Fruit fly (Drosophila melanogaster) whole organism, embryonic: ENCODE data around the gene CG2841.

Experiments used
- Awh ChIP-seq: fragments of 200-800 bp; sonication (Bioruptor generic); IDR thresholded peaks from 2 replicates; pipeline ENCODE4, ENCODE4 v1.3.6; 2022; ENCODE audit warnings: missing biosample characterization, missing genetic modification characterization
- CG10366 ChIP-seq: fragments of 200-800 bp; sonication (Bioruptor generic); IDR thresholded peaks from 2 replicates; pipeline ENCODE4 v1.3.6; 2022; ENCODE audit warnings: missing biosample characterization, missing genetic modification characterization
- CG11247 ChIP-seq: fragments of 200-800 bp; sonication (Bioruptor generic); IDR thresholded peaks from 2 replicates; pipeline ENCODE4 v1.3.6; 2022; ENCODE audit warnings: missing biosample characterization, missing genetic modification characterization
- CG11560 ChIP-seq: fragments of 200-800 bp; sonication (Bioruptor generic); IDR thresholded peaks from 3 replicates; pipeline ENCODE4 v1.3.6; 2022; ENCODE audit warnings: missing biosample characterization, missing genetic modification characterization
- CG11696 ChIP-seq: fragments of 200-800 bp; sonication (Bioruptor generic); IDR thresholded peaks from 2 replicates; pipeline ENCODE4 v1.3.6; 2022; ENCODE audit warnings: missing biosample characterization, missing genetic modification characterization
- CG12155 ChIP-seq: fragments of 200-800 bp; sonication (Bioruptor generic); optimal IDR thresholded peaks from 3 replicates; lab custom pipeline; 2016; ENCODE audit warnings: missing biosample characterization, missing genetic modification characterization
- CG1233 ChIP-seq: fragments of 200-800 bp; sonication (Bioruptor generic); optimal IDR thresholded peaks from 4 replicates; lab custom pipeline; 2018; ENCODE audit warnings: missing biosample characterization, mild to moderate bottlenecking, missing genetic modification characterization
- CG13624 ChIP-seq: fragments of 200-800 bp; sonication (Bioruptor generic); optimal IDR thresholded peaks from 2 replicates; lab custom pipeline; 2016; ENCODE audit warnings: missing biosample characterization, missing genetic modification characterization
- CG14667 ChIP-seq: fragments of 200-800 bp; sonication (Bioruptor generic); IDR thresholded peaks from 2 replicates; pipeline ENCODE4 v1.3.6; 2022; ENCODE audit warnings: missing biosample characterization, missing genetic modification characterization
- CG2129 ChIP-seq: fragments of 200-800 bp; sonication (Bioruptor generic); IDR thresholded peaks from 2 replicates; pipeline ENCODE4 v1.3.6; 2022; ENCODE audit warnings: missing biosample characterization, missing genetic modification characterization; ENCODE audit not compliant: partially characterized antibody
- CG3065 ChIP-seq: fragments of 200-800 bp; sonication (Bioruptor generic); optimal IDR thresholded peaks from 2 replicates; lab custom pipeline; 2016; ENCODE audit warnings: missing biosample characterization, missing genetic modification characterization
- CG31224 ChIP-seq: fragments of 200-800 bp; sonication (Bioruptor generic); IDR thresholded peaks from 2 replicates; pipeline ENCODE4 v1.3.6; 2022; ENCODE audit warnings: missing biosample characterization, missing genetic modification characterization
- CG31388 ChIP-seq: fragments of 200-800 bp; sonication (Bioruptor generic); optimal IDR thresholded peaks from 2 replicates; lab custom pipeline; 2016; ENCODE audit warnings: missing biosample characterization, missing genetic modification characterization
- CG32767 ChIP-seq: fragments of 200-800 bp; sonication (Bioruptor generic); IDR thresholded peaks from 2 replicates; pipeline ENCODE4 v1.3.6; 2022; ENCODE audit warnings: missing biosample characterization, missing genetic modification characterization
- CG33213 ChIP-seq: fragments of 200-800 bp; sonication (Bioruptor generic); optimal IDR thresholded peaks from 3 replicates; lab custom pipeline; 2016; ENCODE audit warnings: missing biosample characterization, missing genetic modification characterization
- CG34376 ChIP-seq: fragments of 200-800 bp; sonication (Bioruptor generic); optimal IDR thresholded peaks from 2 replicates; lab custom pipeline; 2018; ENCODE audit warnings: missing biosample characterization, mild to moderate bottlenecking, missing genetic modification characterization
- CG4282 ChIP-seq: fragments of 200-800 bp; sonication (Bioruptor generic); optimal IDR thresholded peaks from 2 replicates; lab custom pipeline; 2016; ENCODE audit warnings: missing biosample characterization, missing genetic modification characterization
- CG6813 ChIP-seq: fragments of 200-800 bp; sonication (Bioruptor generic); optimal IDR thresholded peaks from 2 replicates; lab custom pipeline; 2017; ENCODE audit warnings: missing biosample characterization, missing genetic modification characterization, mild to moderate bottlenecking, moderate library complexity, missing genetic modification reagents
- CG7556 ChIP-seq: fragments of 200-800 bp; sonication (Bioruptor generic); optimal IDR thresholded peaks from 2 replicates; lab custom pipeline; 2017; ENCODE audit warnings: missing biosample characterization, mild to moderate bottlenecking, missing genetic modification characterization
- CG9817 ChIP-seq: fragments of 200-800 bp; sonication (Bioruptor generic); optimal IDR thresholded peaks from 2 replicates; lab custom pipeline; 2018; ENCODE audit warnings: missing biosample characterization, mild to moderate bottlenecking, missing genetic modification characterization, moderate library complexity
- Chrac-16 ChIP-seq: fragments of 200-800 bp; sonication (Bioruptor generic); optimal IDR thresholded peaks from 3 replicates; lab custom pipeline; 2016; ENCODE audit warnings: missing biosample characterization, missing genetic modification characterization
- Eip74EF ChIP-seq, 2 experiments: fragments of 200-800 bp in 1 of 2; fragments of >200 bp in 1 of 2; sonication (Bioruptor generic) in 1 of 2; optimal IDR thresholded peaks; 2 replicates each; lab custom pipeline; 2017 to 2019; ENCODE audit warnings: missing biosample characterization in 2 of 2, missing genetic modification characterization in 2 of 2, mild to moderate bottlenecking in 1 of 2, moderate library complexity in 1 of 2
- HLH4C ChIP-seq: fragments of 200-800 bp; sonication (Bioruptor generic); IDR thresholded peaks from 3 replicates; pipeline ENCODE4 v1.3.6; 2022; ENCODE audit warnings: missing biosample characterization, missing genetic modification characterization; ENCODE audit not compliant: partially characterized antibody
- Hmr ChIP-seq: fragments of 200-800 bp; sonication (Bioruptor generic); optimal IDR thresholded peaks from 3 replicates; lab custom pipeline; 2017; ENCODE audit warnings: mild to moderate bottlenecking, missing biosample characterization, missing genetic modification reagents, missing genetic modification characterization
- MESR4 ChIP-seq: fragments of 200-800 bp; sonication (Bioruptor generic); optimal IDR thresholded peaks from 2 replicates; lab custom pipeline; 2018; ENCODE audit warnings: missing biosample characterization, mild to moderate bottlenecking, missing genetic modification characterization, moderate library complexity
- Meics ChIP-seq: fragments of 200-800 bp; sonication (Bioruptor generic); optimal IDR thresholded peaks from 2 replicates; lab custom pipeline; 2017; ENCODE audit warnings: missing biosample characterization, mild to moderate bottlenecking, missing genetic modification characterization
- Mrtf ChIP-seq: fragments of 200-800 bp; sonication (Bioruptor generic); IDR thresholded peaks from 3 replicates; pipeline ENCODE4 v1.3.6; 2022; ENCODE audit warnings: missing biosample characterization, missing genetic modification characterization
- Oli ChIP-seq: fragments of 200-800 bp; sonication (Bioruptor generic); optimal IDR thresholded peaks from 2 replicates; lab custom pipeline; 2018; ENCODE audit warnings: missing biosample characterization, mild to moderate bottlenecking, missing genetic modification characterization, moderate library complexity
- Taf1 ChIP-seq: fragments of 200-800 bp; sonication (Bioruptor generic); IDR thresholded peaks from 2 replicates; pipeline ENCODE4 v1.3.6; 2022; ENCODE audit warnings: missing biosample characterization, missing genetic modification characterization
- ap ChIP-seq: fragments of 200-800 bp; sonication (Bioruptor generic); IDR thresholded peaks from 2 replicates; pipeline ENCODE4 v1.3.6; 2022; ENCODE audit warnings: missing biosample characterization, missing genetic modification characterization
- ara ChIP-seq: fragments of 200-800 bp; sonication (Bioruptor generic); IDR thresholded peaks from 2 replicates; pipeline ENCODE4 v1.3.6; 2022; ENCODE audit warnings: missing biosample characterization, missing genetic modification characterization
- crol ChIP-seq: fragments of 200-800 bp; sonication (Bioruptor generic); IDR thresholded peaks from 2 replicates; pipeline ENCODE4 v1.3.6; 2022; ENCODE audit warnings: missing biosample characterization, missing genetic modification characterization
- gem ChIP-seq: fragments of 200-800 bp; sonication (Bioruptor generic); optimal IDR thresholded peaks from 2 replicates; lab custom pipeline; 2019; ENCODE audit warnings: missing biosample characterization, mild to moderate bottlenecking, missing genetic modification characterization, moderate library complexity
- hkb ChIP-seq, 2 experiments: fragments of 200-800 bp in 1 of 2; fragments of >200 bp in 1 of 2; sonication (Bioruptor generic) in 1 of 2; IDR thresholded peaks in 1 of 2; optimal IDR thresholded peaks in 1 of 2; 2 replicates each; pipeline versions ENCODE4 v1.3.6 to Lab custom; 2017 to 2022; ENCODE audit warnings: missing biosample characterization in 1 of 2, missing genetic modification characterization in 1 of 2
- inv ChIP-seq: fragments of 200-800 bp; sonication (Bioruptor generic); IDR thresholded peaks from 2 replicates; pipeline ENCODE4 v1.3.6; 2022; ENCODE audit warnings: missing biosample characterization, missing genetic modification characterization; ENCODE audit not compliant: partially characterized antibody
- jigr1 ChIP-seq: fragments of 200-800 bp; sonication (Bioruptor generic); IDR thresholded peaks from 3 replicates; pipeline ENCODE4 v1.3.6; 2022; ENCODE audit warnings: missing biosample characterization, missing genetic modification characterization
- jing ChIP-seq: fragments of 200-800 bp; sonication (Bioruptor generic); optimal IDR thresholded peaks from 2 replicates; lab custom pipeline; 2018; ENCODE audit warnings: missing biosample characterization, mild to moderate bottlenecking, missing genetic modification characterization
- lbe ChIP-seq: fragments of 200-800 bp; sonication (Bioruptor generic); optimal IDR thresholded peaks from 2 replicates; lab custom pipeline; 2016; ENCODE audit warnings: missing biosample characterization, mild to moderate bottlenecking, missing genetic modification characterization
- lilli ChIP-seq: fragments of 200-800 bp; sonication (Bioruptor generic); optimal IDR thresholded peaks from 3 replicates; lab custom pipeline; 2016; ENCODE audit warnings: missing biosample characterization, missing genetic modification characterization
- nau ChIP-seq: fragments of 200-800 bp; sonication (Bioruptor generic); optimal IDR thresholded peaks from 3 replicates; lab custom pipeline; 2017; ENCODE audit warnings: missing biosample characterization, mild to moderate bottlenecking, missing genetic modification characterization, missing genetic modification reagents
- nerfin-1 ChIP-seq: fragments of 200-800 bp; sonication (Bioruptor generic); optimal IDR thresholded peaks from 3 replicates; lab custom pipeline; 2019; ENCODE audit warnings: missing biosample characterization, mild to moderate bottlenecking, missing genetic modification characterization, moderate library complexity
- otp ChIP-seq: fragments of 200-800 bp; sonication (Bioruptor generic); IDR thresholded peaks from 3 replicates; pipeline ENCODE4, ENCODE4 v1.3.6; 2022; ENCODE audit warnings: missing biosample characterization, missing genetic modification characterization
- pan ChIP-seq, 4 experiments: fragments of >200 bp in 3 of 4; fragments of 200-800 bp in 1 of 4; sonication (Bioruptor generic) in 1 of 4; optimal IDR thresholded peaks in 3 of 4; IDR thresholded peaks in 1 of 4; 2 replicates each; pipeline versions ENCODE4 v1.3.6 to Lab custom; 2017 to 2022; ENCODE audit warnings: missing biosample characterization in 2 of 4, missing genetic modification characterization in 2 of 4, mixed read lengths in 1 of 4
- pfk ChIP-seq: fragments of 200-800 bp; sonication (Bioruptor generic); optimal IDR thresholded peaks from 2 replicates; lab custom pipeline; 2018; ENCODE audit warnings: missing biosample characterization, mild to moderate bottlenecking, missing genetic modification characterization, moderate library complexity
- schlank ChIP-seq: fragments of 200-800 bp; sonication (Bioruptor generic); optimal IDR thresholded peaks from 2 replicates; lab custom pipeline; 2018; ENCODE audit warnings: missing biosample characterization, mild to moderate bottlenecking, missing genetic modification characterization
- slbo ChIP-seq: fragments of 200-800 bp; sonication (Bioruptor generic); IDR thresholded peaks from 2 replicates; pipeline ENCODE4 v1.3.6; 2022; ENCODE audit warnings: missing biosample characterization, missing genetic modification characterization
- sob ChIP-seq: fragments of 200-800 bp; sonication (Bioruptor generic); IDR thresholded peaks from 2 replicates; pipeline ENCODE4 v1.3.6; 2022; ENCODE audit warnings: missing biosample characterization, missing genetic modification characterization
- ttk ChIP-seq: fragments of 200-800 bp; sonication (Bioruptor generic); IDR thresholded peaks from 2 replicates; pipeline ENCODE4 v2.1.2; 2022; ENCODE audit warnings: missing biosample characterization, missing genetic modification characterization
- twi ChIP-seq: fragments of 200-800 bp; optimal IDR thresholded peaks from 2 replicates; lab custom pipeline; 2019; ENCODE audit warnings: missing biosample characterization, mild to moderate bottlenecking, missing genetic modification characterization, moderate library complexity

The CG2841 gene

DNA sequence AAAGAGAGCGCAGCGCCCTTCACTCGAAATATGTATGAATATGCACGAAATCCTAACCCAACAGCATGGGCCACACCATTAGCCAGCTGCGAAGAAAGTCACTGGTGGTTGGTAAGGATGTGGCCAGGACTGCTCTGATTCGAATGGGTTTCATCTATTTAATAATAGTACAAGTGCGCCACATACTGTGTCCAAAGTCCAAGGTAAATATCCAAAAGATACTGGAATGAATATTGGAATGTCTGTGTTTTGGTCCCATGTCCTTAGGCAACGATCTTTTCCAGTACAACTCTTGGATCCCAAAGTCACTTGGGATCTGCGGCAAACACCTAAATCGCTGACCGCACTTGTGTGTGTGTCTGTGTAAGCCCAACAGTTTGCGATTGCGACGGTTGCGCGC lies 59.8 kb downstream of the CG2841 start (continued):
- TF ChIP-seq nerfin-1 (tag; lab: Kevin White, UChicago) (peak; percentile 20), twi (no peak), ap (GFP tag; lab: Robert Waterston, UW) (peak; percentile 28; the same call in 1 of the 2 replicates), ttk (peak; percentile 54; the same call in 1 of the 2 replicates), Mrtf (GFP tag; lab: Robert Waterston, UW) (0 out of 3 replicates have a peak, but pooled peaks have one; percentile 11), jing (peak; percentile 39), Taf1 (GFP tag; lab: Robert Waterston, UW) (0 out of 2 replicates have a peak, but pooled peaks have one; percentile 34), pfk (no peak), nau (GFP tag; lab: Kevin White, UChicago) (peak; percentile 73), CG11247 (0 out of 2 replicates have a peak, but pooled peaks have one; percentile 31), CG4282 (GFP tag; lab: Kevin White, UChicago) (no peak), schlank (tag; lab: Kevin White, UChicago) (no peak), MESR4 (no peak), CG12155 (GFP tag; lab: Kevin White, UChicago) (no peak), slbo (peak; percentile 56), CG2129 (GFP tag; lab: Robert Waterston, UW) (no peak), inv (no peak), ara (GFP tag; lab: Robert Waterston, UW) (peak; percentile 56), CG3065 (GFP tag; lab: Kevin White, UChicago) (no peak), CG33213 (GFP tag; lab: Kevin White, UChicago) (peak; percentile 7), CG10366 (GFP tag; lab: Robert Waterston, UW) (peak; percentile 36; the same call in 1 of the 2 replicates), lbe (GFP tag; lab: Kevin White, UChicago) (peak; percentile 37), CG7556 (GFP tag; lab: Kevin White, UChicago) (peak; percentile 77), CG31224 (GFP tag; lab: Robert Waterston, UW) (0 out of 2 replicates have a peak, but pooled peaks have one; percentile 23), Oli (peak; percentile 82), CG34376 (no peak), Meics (GFP tag; lab: Kevin White, UChicago) (peak; percentile 64), CG1233 (peak; percentile 46), Eip74EF (GFP tag; optimal IDR thresholded peaks at IDR 0.05; lab: Kevin White, UChicago) (peak in 1 of 2 experiments; percentile 35), CG11560 (tag; lab: Robert Waterston, UW) (no peak), pan (optimal IDR thresholded peaks at IDR 0.05; lab: Kevin White, UChicago) (no peak), pan (GFP tag; optimal IDR thresholded peaks at IDR 0.05 in 1 of 2, IDR thresholded peaks at IDR 0.05 in 1 of 2) (peak in 1 of 2 experiments; percentile 76), HLH4C (GFP tag; lab: Robert Waterston, UW) (no peak), CG6813 (no peak), CG31388 (GFP tag; lab: Kevin White, UChicago) (no peak), otp (peak; percentile 28; the same call in 1 of the 3 replicates), CG32767 (peak; percentile 68), Awh (GFP tag; lab: Robert Waterston, UW) (peak; percentile 71), Chrac-16 (GFP tag; lab: Kevin White, UChicago) (peak; percentile 38), sob (0 out of 2 replicates have a peak, but pooled peaks have one; percentile 25), hkb (optimal IDR thresholded peaks at IDR 0.05; lab: Kevin White, UChicago) (no peak), hkb (GFP tag; IDR thresholded peaks at IDR 0.05; lab: Robert Waterston, UW) (peak; percentile 71), lilli (GFP tag; lab: Kevin White, UChicago) (peak; percentile 58), gem (tag; lab: Kevin White, UChicago) (peak; percentile 73), CG13624 (GFP tag; lab: Kevin White, UChicago) (peak; percentile 12), CG9817 (tag; lab: Kevin White, UChicago) (peak; percentile 17), CG11696 (GFP tag; lab: Robert Waterston, UW) (peak; percentile 90), jigr1 (peak; percentile 64; the same call in 1 of the 3 replicates), Hmr (GFP tag; lab: Kevin White, UChicago) (peak; percentile 74), crol (GFP tag; lab: Robert Waterston, UW) (no peak), CG14667 (GFP tag; lab: Robert Waterston, UW) (no peak)
